Worm (Caenorhabditis elegans): ENCODE measurements around the gene F36A4.3.

DNA sequence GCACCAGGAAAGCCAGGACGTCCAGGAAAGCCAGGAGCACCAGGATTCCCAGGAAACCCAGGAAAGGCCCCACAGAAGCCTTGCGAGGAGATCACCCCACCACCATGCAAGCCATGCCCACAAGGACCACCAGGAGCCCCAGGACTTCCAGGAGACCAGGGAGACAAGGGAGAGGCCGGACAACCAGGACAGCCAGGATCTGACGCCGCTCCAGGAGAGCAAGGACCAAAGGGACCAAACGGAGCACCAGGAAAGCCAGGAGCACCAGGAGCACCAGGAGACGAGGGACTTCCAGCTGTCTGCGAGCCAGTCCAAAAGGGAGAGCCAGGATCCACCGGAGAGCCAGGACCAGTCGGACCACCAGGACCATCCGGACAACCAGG lies 33.4 kb upstream of the F36A4.3 start:
- TF ChIP-seq elt-1 (tag; optimal IDR thresholded peaks at IDR 0.05; ENCODE audit: borderline replicate concordance, insufficient read depth) = no peak
- no peak for TF ChIP-seq lsy-2 (tag; optimal IDR thresholded peaks at IDR 0.05)
- no peak for TF ChIP-seq ceh-39 (tag; optimal IDR thresholded peaks at IDR 0.05)
- no peak for TF ChIP-seq mab-5 (tag; optimal IDR thresholded peaks at IDR 0.05)

Measured in whole organism, mixed stage, embryonic.